Fruit fly (Drosophila melanogaster) whole organism, embryonic: ENCODE results near the gene CG44362.

Experiments
- CG11398 ChIP-seq: fragments of 200-800 bp; sonication (Bioruptor generic); optimal IDR thresholded peaks from 2 replicates; lab custom pipeline; 2016; ENCODE audit warnings: missing biosample characterization, missing genetic modification characterization
- CG12071 ChIP-seq: fragments of 200-800 bp; sonication (Bioruptor generic); optimal IDR thresholded peaks from 3 replicates; lab custom pipeline; 2018; ENCODE audit warnings: missing biosample characterization, mild to moderate bottlenecking, missing genetic modification characterization
- CG12104 ChIP-seq: fragments of 200-800 bp; sonication (Bioruptor generic); optimal IDR thresholded peaks from 3 replicates; lab custom pipeline; 2016; ENCODE audit warnings: missing biosample characterization, missing genetic modification characterization
- CG1792 ChIP-seq: fragments of 200-800 bp; sonication (Bioruptor generic); optimal IDR thresholded peaks from 2 replicates; lab custom pipeline; 2016; ENCODE audit warnings: missing biosample characterization, missing genetic modification characterization
- CG3065 ChIP-seq: fragments of 200-800 bp; sonication (Bioruptor generic); optimal IDR thresholded peaks from 2 replicates; lab custom pipeline; 2016; ENCODE audit warnings: missing biosample characterization, missing genetic modification characterization
- CG31388 ChIP-seq: fragments of 200-800 bp; sonication (Bioruptor generic); optimal IDR thresholded peaks from 2 replicates; lab custom pipeline; 2016; ENCODE audit warnings: missing biosample characterization, missing genetic modification characterization
- CG32767 ChIP-seq: fragments of 200-800 bp; sonication (Bioruptor generic); IDR thresholded peaks from 2 replicates; pipeline ENCODE4 v1.3.6; 2022; ENCODE audit warnings: missing biosample characterization, missing genetic modification characterization
- CG3838 ChIP-seq: fragments of 200-800 bp; sonication (Bioruptor generic); optimal IDR thresholded peaks from 3 replicates; lab custom pipeline; 2016; ENCODE audit warnings: missing biosample characterization, missing genetic modification characterization
- CG4617 ChIP-seq: fragments of 200-800 bp; sonication (Bioruptor generic); optimal IDR thresholded peaks from 3 replicates; lab custom pipeline; 2016; ENCODE audit warnings: missing biosample characterization, missing genetic modification characterization, borderline replicate concordance
- CG6813 ChIP-seq: fragments of 200-800 bp; sonication (Bioruptor generic); optimal IDR thresholded peaks from 2 replicates; lab custom pipeline; 2017; ENCODE audit warnings: missing biosample characterization, missing genetic modification characterization, mild to moderate bottlenecking, moderate library complexity, missing genetic modification reagents
- CG8388 ChIP-seq: fragments of 200-800 bp; sonication (Bioruptor generic); optimal IDR thresholded peaks from 2 replicates; lab custom pipeline; 2019; ENCODE audit warnings: missing biosample characterization, mild to moderate bottlenecking, missing genetic modification characterization, moderate library complexity
- CG8765 ChIP-seq: fragments of 200-800 bp; sonication (Bioruptor generic); IDR thresholded peaks from 2 replicates; pipeline ENCODE4 v1.3.6; 2022; ENCODE audit warnings: missing biosample characterization, missing genetic modification characterization
- CG8944 ChIP-seq: fragments of 200-800 bp; sonication (Bioruptor generic); optimal IDR thresholded peaks from 3 replicates; lab custom pipeline; 2016; ENCODE audit warnings: missing biosample characterization, missing genetic modification characterization
- Chrac-16 ChIP-seq: fragments of 200-800 bp; sonication (Bioruptor generic); optimal IDR thresholded peaks from 3 replicates; lab custom pipeline; 2016; ENCODE audit warnings: missing biosample characterization, missing genetic modification characterization
- CrebB ChIP-seq: fragments of 200-800 bp; sonication (Bioruptor generic); optimal IDR thresholded peaks from 3 replicates; lab custom pipeline; 2018; ENCODE audit warnings: missing biosample characterization, mild to moderate bottlenecking, missing genetic modification characterization
- Dad ChIP-seq: fragments of 200-800 bp; sonication (Bioruptor generic); optimal IDR thresholded peaks from 3 replicates; lab custom pipeline; 2016; ENCODE audit warnings: missing biosample characterization, missing genetic modification characterization
- Doc2 ChIP-seq: fragments of 200-800 bp; sonication (Bioruptor generic); IDR thresholded peaks from 2 replicates; pipeline ENCODE4 v1.3.6; 2022; ENCODE audit warnings: missing biosample characterization, missing genetic modification characterization
- H15 ChIP-seq: fragments of 200-800 bp; sonication (Bioruptor generic); IDR thresholded peaks from 3 replicates; pipeline ENCODE4 v1.3.6; 2022; ENCODE audit warnings: missing biosample characterization, missing genetic modification characterization
- Hand ChIP-seq: fragments of 200-800 bp; sonication (Bioruptor generic); optimal IDR thresholded peaks from 2 replicates; lab custom pipeline; 2017; ENCODE audit warnings: mild to moderate bottlenecking, missing biosample characterization, missing genetic modification reagents, missing genetic modification characterization
- Hmr ChIP-seq: fragments of 200-800 bp; sonication (Bioruptor generic); optimal IDR thresholded peaks from 3 replicates; lab custom pipeline; 2017; ENCODE audit warnings: mild to moderate bottlenecking, missing biosample characterization, missing genetic modification reagents, missing genetic modification characterization
- Hsf ChIP-seq: fragments of 200-800 bp; sonication (Bioruptor generic); optimal IDR thresholded peaks from 3 replicates; lab custom pipeline; 2016; ENCODE audit warnings: missing biosample characterization, missing genetic modification characterization
- Lpt ChIP-seq: fragments of >200 bp; optimal IDR thresholded peaks from 2 replicates; lab custom pipeline; 2018; ENCODE audit warnings: missing biosample characterization, missing genetic modification characterization
- Mes4 ChIP-seq: fragments of 200-800 bp; sonication (Bioruptor generic); optimal IDR thresholded peaks from 2 replicates; lab custom pipeline; 2016; ENCODE audit warnings: missing biosample characterization, missing genetic modification characterization
- NK7.1 ChIP-seq: fragments of 200-800 bp; sonication (Bioruptor generic); optimal IDR thresholded peaks from 3 replicates; lab custom pipeline; 2016; ENCODE audit warnings: missing biosample characterization, missing genetic modification characterization
- Nf-YA ChIP-seq: fragments of 200-800 bp; sonication (Bioruptor generic); IDR thresholded peaks from 2 replicates; pipeline ENCODE4 v1.3.6; 2022; ENCODE audit warnings: missing biosample characterization, missing genetic modification characterization
- Nf-YC ChIP-seq: fragments of 200-800 bp; optimal IDR thresholded peaks from 3 replicates; lab custom pipeline; 2019; ENCODE audit warnings: missing biosample characterization, mild to moderate bottlenecking, missing genetic modification characterization, moderate library complexity
- abd-A ChIP-seq: fragments of 200-800 bp; sonication (Bioruptor generic); optimal IDR thresholded peaks from 3 replicates; lab custom pipeline; 2019; ENCODE audit warnings: missing biosample characterization, mild to moderate bottlenecking, missing genetic modification characterization, moderate library complexity
- ara ChIP-seq: fragments of 200-800 bp; sonication (Bioruptor generic); IDR thresholded peaks from 2 replicates; pipeline ENCODE4 v1.3.6; 2022; ENCODE audit warnings: missing biosample characterization, missing genetic modification characterization
- bbx ChIP-seq: fragments of 200-800 bp; sonication (Bioruptor generic); IDR thresholded peaks from 2 replicates; pipeline ENCODE4 v1.3.6; 2022; ENCODE audit warnings: missing biosample characterization, missing genetic modification characterization; ENCODE audit not compliant: partially characterized antibody
- bsh ChIP-seq, 2 experiments: fragments of 200-800 bp; sonication (Bioruptor generic); optimal IDR thresholded peaks; 2 replicates each; lab custom pipeline; 2017 to 2018; ENCODE audit warnings: mild to moderate bottlenecking in 2 of 2, missing biosample characterization in 2 of 2, missing genetic modification characterization in 2 of 2, moderate library complexity in 1 of 2
- cas ChIP-seq: fragments of 200-800 bp; sonication (Bioruptor generic); IDR thresholded peaks from 2 replicates; pipeline ENCODE4 v1.3.6; 2022; ENCODE audit warnings: missing biosample characterization, missing genetic modification characterization
- crc ChIP-seq: fragments of 200-800 bp; sonication (Bioruptor generic); optimal IDR thresholded peaks from 2 replicates; lab custom pipeline; 2016; ENCODE audit warnings: missing biosample characterization, missing genetic modification characterization
- danr ChIP-seq: fragments of 200-800 bp; sonication (Bioruptor generic); IDR thresholded peaks from 2 replicates; pipeline ENCODE4 v1.3.6; 2022; ENCODE audit warnings: missing biosample characterization, missing genetic modification characterization
- dpn ChIP-seq, 2 experiments: fragments of 200-800 bp; sonication (Bioruptor generic); optimal IDR thresholded peaks; 3 replicates each; lab custom pipeline; 2016; ENCODE audit warnings: missing biosample characterization in 2 of 2, missing genetic modification characterization in 2 of 2
- dysf ChIP-seq: fragments of 200-800 bp; sonication (Bioruptor generic); IDR thresholded peaks from 3 replicates; pipeline ENCODE4 v1.3.6; 2022; ENCODE audit warnings: missing biosample characterization, missing genetic modification characterization
- exex ChIP-seq: fragments of 200-800 bp; sonication (Bioruptor generic); optimal IDR thresholded peaks from 4 replicates; lab custom pipeline; 2018; ENCODE audit warnings: missing biosample characterization, mild to moderate bottlenecking, missing genetic modification characterization, moderate library complexity
- fd3F ChIP-seq: fragments of 200-800 bp; sonication (Bioruptor generic); optimal IDR thresholded peaks from 2 replicates; lab custom pipeline; 2018; ENCODE audit warnings: missing biosample characterization, mild to moderate bottlenecking, missing genetic modification characterization, moderate library complexity
- fd96Cb ChIP-seq: fragments of 200-800 bp; sonication (Bioruptor generic); optimal IDR thresholded peaks from 2 replicates; lab custom pipeline; 2018; ENCODE audit warnings: missing biosample characterization, mild to moderate bottlenecking, missing genetic modification characterization, moderate library complexity
- grau ChIP-seq: fragments of 200-800 bp; optimal IDR thresholded peaks from 3 replicates; lab custom pipeline; 2019; ENCODE audit warnings: missing biosample characterization, mild to moderate bottlenecking, missing genetic modification characterization, moderate library complexity
- ham ChIP-seq: fragments of 200-800 bp; sonication (Bioruptor generic); IDR thresholded peaks from 2 replicates; pipeline ENCODE4 v1.3.6; 2022; ENCODE audit warnings: missing biosample characterization, missing genetic modification characterization
- her ChIP-seq: fragments of 200-800 bp; sonication (Bioruptor generic); optimal IDR thresholded peaks from 2 replicates; lab custom pipeline; 2016; ENCODE audit warnings: missing biosample characterization, missing genetic modification characterization
- mld ChIP-seq: fragments of 200-800 bp; sonication (Bioruptor generic); IDR thresholded peaks from 3 replicates; pipeline ENCODE4 v1.3.6; 2022; ENCODE audit warnings: missing biosample characterization, missing genetic modification characterization; ENCODE audit not compliant: partially characterized antibody
- nom ChIP-seq: fragments of 200-800 bp; sonication (Bioruptor generic); optimal IDR thresholded peaks from 2 replicates; lab custom pipeline; 2017; ENCODE audit warnings: missing biosample characterization, missing genetic modification characterization, mild to moderate bottlenecking, moderate library complexity, missing genetic modification reagents
- onecut ChIP-seq: fragments of 200-800 bp; sonication (Bioruptor generic); IDR thresholded peaks from 2 replicates; pipeline ENCODE4 v1.3.6; 2022; ENCODE audit warnings: missing biosample characterization, missing genetic modification characterization
- ranshi ChIP-seq: fragments of 200-800 bp; sonication (Bioruptor generic); IDR thresholded peaks from 2 replicates; pipeline ENCODE4 v1.3.6; 2022; ENCODE audit warnings: missing biosample characterization, missing genetic modification characterization
- shn ChIP-seq: fragments of 200-800 bp; sonication (Bioruptor generic); optimal IDR thresholded peaks from 3 replicates; lab custom pipeline; 2016; ENCODE audit warnings: missing biosample characterization, missing genetic modification characterization
- ttk ChIP-seq: fragments of 200-800 bp; sonication (Bioruptor generic); IDR thresholded peaks from 2 replicates; pipeline ENCODE4 v2.1.2; 2022; ENCODE audit warnings: missing biosample characterization, missing genetic modification characterization
- vfl ChIP-seq: fragments of 200-800 bp; sonication (Bioruptor generic); optimal IDR thresholded peaks from 2 replicates; lab custom pipeline; 2016; ENCODE audit warnings: missing biosample characterization, missing genetic modification characterization
- vnd ChIP-seq: fragments of 200-800 bp; sonication (Bioruptor generic); IDR thresholded peaks from 3 replicates; pipeline ENCODE4 v1.3.6; 2022; ENCODE audit warnings: missing biosample characterization, missing genetic modification characterization; ENCODE audit not compliant: partially characterized antibody

The CG44362 gene

dm6 chr3L:11348971-11349907, 48.1 kb upstream of the CG44362 start (continued):
- TF ChIP-seq onecut (GFP tag; lab: Robert Waterston, UW) (peak; percentile 58), fd96Cb (tag; lab: Kevin White, UChicago) (peak; percentile 78), dpn (GFP tag; optimal IDR thresholded peaks at IDR 0.05; lab: Kevin White, UChicago) (peak in 1 of 2 experiments; percentile 65), CG31388 (GFP tag; lab: Kevin White, UChicago) (no peak), Nf-YA (0 out of 2 replicates have a peak, but pooled peaks have one; percentile 35), Hmr (GFP tag; lab: Kevin White, UChicago) (peak; percentile 91), nom (GFP tag; lab: Kevin White, UChicago) (peak; percentile 50), bsh (GFP tag; optimal IDR thresholded peaks at IDR 0.05; lab: Kevin White, UChicago) (peak; percentile 88 to 89), CG8388 (GFP tag; lab: Kevin White, UChicago) (peak; percentile 84), CG3838 (GFP tag; lab: Kevin White, UChicago) (no peak), NK7.1 (GFP tag; lab: Kevin White, UChicago) (no peak), Hsf (GFP tag; lab: Kevin White, UChicago) (peak; percentile 33), CG3065 (no peak), fd3F (GFP tag; lab: Kevin White, UChicago) (peak; percentile 94), her (GFP tag; lab: Kevin White, UChicago) (no peak), abd-A (tag; lab: Kevin White, UChicago) (peak; percentile 37), vfl (GFP tag; lab: Kevin White, UChicago) (no peak), dysf (GFP tag; lab: Robert Waterston, UW) (peak; percentile 95), cas (GFP tag; lab: Robert Waterston, UW) (peak; percentile 80), CG8765 (peak; percentile 77), Dad (GFP tag; lab: Kevin White, UChicago) (no peak), CG4617 (GFP tag; lab: Kevin White, UChicago) (no peak), mld (GFP tag; lab: Robert Waterston, UW) (no peak), danr (GFP tag; lab: Robert Waterston, UW) (peak; percentile 86), CG12071 (GFP tag; lab: Kevin White, UChicago) (no peak), Nf-YC (peak; percentile 52), Hand (GFP tag; lab: Kevin White, UChicago) (peak; percentile 91), CG8944 (no peak), CrebB (tag; lab: Kevin White, UChicago) (peak; percentile 78), exex (peak; percentile 70), bbx (GFP tag; lab: Robert Waterston, UW) (no peak), CG32767 (GFP tag; lab: Robert Waterston, UW) (peak; percentile 93), Doc2 (peak; percentile 63; the same call in 1 of the 2 replicates), ttk (peak; percentile 89), grau (tag; lab: Kevin White, UChicago) (peak; percentile 93), CG11398 (GFP tag; lab: Kevin White, UChicago) (no peak), vnd (no peak), ranshi (GFP tag; lab: Robert Waterston, UW) (peak; percentile 79; the same call in 1 of the 2 replicates), Mes4 (GFP tag; lab: Kevin White, UChicago) (no peak), H15 (GFP tag; lab: Robert Waterston, UW) (peak; percentile 89), Lpt (no peak), crc (GFP tag; lab: Kevin White, UChicago) (no peak), Chrac-16 (GFP tag; lab: Kevin White, UChicago) (peak; percentile 65), ham (peak; percentile 49; the same call in 1 of the 2 replicates), ara (GFP tag; lab: Robert Waterston, UW) (peak; percentile 89), CG1792 (GFP tag; lab: Kevin White, UChicago) (no peak), shn (GFP tag; lab: Kevin White, UChicago) (no peak), CG12104 (peak; percentile 87), CG6813 (GFP tag; lab: Kevin White, UChicago) (peak; percentile 83)
